Fruit fly (Drosophila melanogaster): Measurements from ENCODE around the gene CG1695.

CG1695 gene

dm6 chrX:20433345-20434332, at the start of gene CG1695:
CG1695 (plus strand) TSS chrX:20433950.
- TF ChIP-seq CG3032 (tag; optimal IDR thresholded peaks at IDR 0.05), result no peak
- no peak for TF ChIP-seq CG7368 (GFP tag; optimal IDR thresholded peaks at IDR 0.05)
- TF ChIP-seq ss (GFP tag; optimal IDR thresholded peaks at IDR 0.05), result no peak
- no peak for TF ChIP-seq fkh (GFP tag; optimal IDR thresholded peaks at IDR 0.05)
- no peak for TF ChIP-seq CG11902 (GFP tag; optimal IDR thresholded peaks at IDR 0.05)
- TF ChIP-seq Smox (GFP tag; optimal IDR thresholded peaks at IDR 0.05), result no peak
- TF ChIP-seq CG3919 (GFP tag; optimal IDR thresholded peaks at IDR 0.05), result no peak
- TF ChIP-seq net (GFP tag; optimal IDR thresholded peaks at IDR 0.05), result no peak
- no peak for TF ChIP-seq CG16779 (tag; optimal IDR thresholded peaks at IDR 0.05)
- TF ChIP-seq lz (GFP tag; optimal IDR thresholded peaks at IDR 0.05), result peak; percentile 5
- TF ChIP-seq fd59A (GFP tag; optimal IDR thresholded peaks at IDR 0.05), result no peak
- peak; percentile 20 for TF ChIP-seq Hr39 (GFP tag; optimal IDR thresholded peaks at IDR 0.05)
- no peak for TF ChIP-seq CG10669 (GFP tag; optimal IDR thresholded peaks at IDR 0.05)
- no peak for TF ChIP-seq CG10631 (GFP tag; optimal IDR thresholded peaks at IDR 0.05)
- TF ChIP-seq CG32006 (GFP tag; optimal IDR thresholded peaks at IDR 0.05), result peak; percentile 43
- TF ChIP-seq CG1621 (tag; optimal IDR thresholded peaks at IDR 0.05), result no peak
- TF ChIP-seq CG8319 (GFP tag; optimal IDR thresholded peaks at IDR 0.05), result no peak
- TF ChIP-seq Eip93F (GFP tag; optimal IDR thresholded peaks at IDR 0.05), result no peak
- no peak for TF ChIP-seq Sox15 (GFP tag; optimal IDR thresholded peaks at IDR 0.05)
- TF ChIP-seq Gug (GFP tag; IDR thresholded peaks at IDR 0.05), result no peak
- TF ChIP-seq salr (GFP tag; optimal IDR thresholded peaks at IDR 0.05), result no peak
- TF ChIP-seq CG15336 (GFP tag; IDR thresholded peaks at IDR 0.05), result 0 out of 2 replicates have a peak, but pooled peaks have one; percentile 7
- no peak for TF ChIP-seq Blimp-1 (GFP tag; optimal IDR thresholded peaks at IDR 0.05)
- no peak for TF ChIP-seq CG11762 (GFP tag; optimal IDR thresholded peaks at IDR 0.05; ENCODE audit: insufficient read depth)
- peak; percentile 69 for TF ChIP-seq Eip78C (GFP tag)
- peak; percentile 8 for TF ChIP-seq Hr4 (GFP tag; optimal IDR thresholded peaks at IDR 0.05)
- TF ChIP-seq dsx (GFP tag; optimal IDR thresholded peaks at IDR 0.05; ENCODE audit: poor library complexity, severe bottlenecking), result no peak
- TF ChIP-seq svp (GFP tag), result peak; percentile 69
- TF ChIP-seq CG9139 (GFP tag; optimal IDR thresholded peaks at IDR 0.05), result no peak
- no peak for TF ChIP-seq CG34406 (GFP tag; optimal IDR thresholded peaks at IDR 0.05)
- TF ChIP-seq CG6792 (GFP tag; optimal IDR thresholded peaks at IDR 0.05), result peak; percentile 32
- TF ChIP-seq CG6854 (GFP tag; optimal IDR thresholded peaks at IDR 0.05), result no peak
- peak; percentile 23 for TF ChIP-seq OdsH (GFP tag; optimal IDR thresholded peaks at IDR 0.05)
- peak; percentile 16 for TF ChIP-seq topi (GFP tag; optimal IDR thresholded peaks at IDR 0.05)
- no peak for TF ChIP-seq CG8119 (GFP tag; IDR thresholded peaks at IDR 0.05)
- TF ChIP-seq Sox102F (GFP tag; optimal IDR thresholded peaks at IDR 0.05), result no peak
- peak; percentile 37 for TF ChIP-seq cyc (GFP tag; optimal IDR thresholded peaks at IDR 0.05)
- no peak for TF ChIP-seq fd85E (GFP tag; optimal IDR thresholded peaks at IDR 0.05)
- TF ChIP-seq Sox14 (GFP tag; optimal IDR thresholded peaks at IDR 0.05), result no peak
- TF ChIP-seq dac (GFP tag; optimal IDR thresholded peaks at IDR 0.05), result no peak
- TF ChIP-seq Met (GFP tag; optimal IDR thresholded peaks at IDR 0.05), result peak; percentile 23
- peak; percentile 21 for TF ChIP-seq CG31627 (GFP tag; optimal IDR thresholded peaks at IDR 0.05)
- no peak for TF ChIP-seq CG6808 (GFP tag; optimal IDR thresholded peaks at IDR 0.05)
- peak; percentile 4 for TF ChIP-seq achi (GFP tag; optimal IDR thresholded peaks at IDR 0.05)
- no peak for TF ChIP-seq Eip75B (GFP tag; optimal IDR thresholded peaks at IDR 0.05)
- no peak for TF ChIP-seq vri (GFP tag; optimal IDR thresholded peaks at IDR 0.05)
- no peak for TF ChIP-seq CG11294 (GFP tag; IDR thresholded peaks at IDR 0.05)
- TF ChIP-seq CG6276 (GFP tag; optimal IDR thresholded peaks at IDR 0.05), result no peak
- no peak for TF ChIP-seq acj6 (GFP tag; optimal IDR thresholded peaks at IDR 0.05)
- no peak for TF ChIP-seq CG8632 (GFP tag; optimal IDR thresholded peaks at IDR 0.05)

Measured in whole organism, prepupa.